Fruit fly (Drosophila melanogaster) whole organism, pupa: ENCODE measurements around the gene vito.

Experiments
- CG10348 ChIP-seq: fragments of 200-800 bp; sonication (Bioruptor generic); IDR thresholded peaks from 2 replicates; pipeline ENCODE4 v1.3.6; 2022; ENCODE audit warnings: missing biosample characterization, missing genetic modification characterization
- CG13204 ChIP-seq: fragments of 200-800 bp; sonication (Bioruptor generic); optimal IDR thresholded peaks from 2 replicates; lab custom pipeline; 2018; ENCODE audit warnings: missing biosample characterization, mild to moderate bottlenecking, missing genetic modification characterization, moderate library complexity
- CG15710 ChIP-seq: fragments of 200-800 bp; sonication (Bioruptor generic); optimal IDR thresholded peaks from 2 replicates; lab custom pipeline; 2018; ENCODE audit warnings: missing biosample characterization, mild to moderate bottlenecking, missing genetic modification characterization, moderate library complexity
- CG34367 ChIP-seq: fragments of 200-800 bp; sonication (Bioruptor generic); optimal IDR thresholded peaks from 2 replicates; lab custom pipeline; 2018; ENCODE audit warnings: missing biosample characterization, mild to moderate bottlenecking, missing genetic modification characterization
- CG4496 ChIP-seq: fragments of 200-800 bp; sonication (Bioruptor generic); IDR thresholded peaks from 3 replicates; pipeline ENCODE4 v1.3.6; 2022; ENCODE audit warnings: missing biosample characterization, missing genetic modification characterization
- EcR ChIP-seq: fragments of 200-800 bp; sonication (Bioruptor generic); optimal IDR thresholded peaks from 3 replicates; lab custom pipeline; 2019; ENCODE audit warnings: missing biosample characterization, missing genetic modification characterization, mild to moderate bottlenecking, moderate library complexity, missing genetic modification reagents
- Snoo ChIP-seq: fragments of 200-800 bp; sonication (Bioruptor generic); optimal IDR thresholded peaks from 3 replicates; lab custom pipeline; 2017; ENCODE audit warnings: missing biosample characterization, mild to moderate bottlenecking, missing genetic modification characterization, inconsistent platforms

DNA sequence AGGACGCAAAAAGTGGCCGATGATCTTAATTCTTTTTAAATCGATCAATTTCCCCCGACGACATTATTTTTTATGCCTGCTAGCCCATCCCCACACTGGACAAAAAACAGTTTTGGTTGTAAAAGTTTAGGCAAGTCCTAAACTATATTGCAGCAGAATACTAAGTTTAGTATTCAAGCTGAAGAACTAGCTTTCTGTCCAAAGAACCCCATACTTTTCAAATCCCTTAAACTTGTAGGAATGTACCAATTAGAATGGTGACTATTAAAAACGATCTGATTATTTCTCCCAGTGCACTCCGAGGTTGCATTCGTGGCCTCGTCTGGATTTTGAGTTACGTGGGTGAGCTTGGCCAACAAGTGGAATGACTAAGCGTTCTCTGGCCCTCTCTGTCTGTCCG, 48.4 kb upstream of the vito start:
- no peak for TF ChIP-seq CG34367 (tag; lab: Kevin White, UChicago)
- no peak for TF ChIP-seq CG4496
- peak; percentile 52 for TF ChIP-seq CG15710 (tag; lab: Kevin White, UChicago)
- TF ChIP-seq CG13204 = no peak
- no peak for TF ChIP-seq CG10348 (GFP tag; lab: Robert Waterston, UW)
- TF ChIP-seq Snoo (tag; lab: Kevin White, UChicago) = no peak
- no peak for TF ChIP-seq EcR
